Fruit fly (Drosophila melanogaster): Measurements from ENCODE around the gene drl.

The drl gene

DNA sequence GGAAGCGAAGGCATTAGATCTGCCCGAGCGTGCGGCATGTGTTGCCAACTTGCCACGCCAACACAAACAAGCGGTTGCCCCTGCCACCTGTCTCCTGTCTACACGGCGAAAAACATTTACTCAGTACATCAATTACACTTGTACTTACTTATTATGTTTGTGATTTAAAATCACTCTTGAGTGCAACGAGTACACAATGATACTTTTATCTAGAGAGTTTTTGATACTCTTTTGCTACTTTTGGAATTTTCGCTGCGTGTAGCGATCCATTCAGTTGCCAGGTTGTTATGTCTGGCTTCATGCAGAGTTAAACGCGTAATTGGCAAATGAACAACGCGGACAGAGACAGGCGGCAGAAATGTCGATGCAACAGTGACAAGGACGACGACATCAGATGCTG lies 3.6 kb downstream of the drl start:
- no peak for TF ChIP-seq noc (tag; optimal IDR thresholded peaks at IDR 0.05)

DNA sequence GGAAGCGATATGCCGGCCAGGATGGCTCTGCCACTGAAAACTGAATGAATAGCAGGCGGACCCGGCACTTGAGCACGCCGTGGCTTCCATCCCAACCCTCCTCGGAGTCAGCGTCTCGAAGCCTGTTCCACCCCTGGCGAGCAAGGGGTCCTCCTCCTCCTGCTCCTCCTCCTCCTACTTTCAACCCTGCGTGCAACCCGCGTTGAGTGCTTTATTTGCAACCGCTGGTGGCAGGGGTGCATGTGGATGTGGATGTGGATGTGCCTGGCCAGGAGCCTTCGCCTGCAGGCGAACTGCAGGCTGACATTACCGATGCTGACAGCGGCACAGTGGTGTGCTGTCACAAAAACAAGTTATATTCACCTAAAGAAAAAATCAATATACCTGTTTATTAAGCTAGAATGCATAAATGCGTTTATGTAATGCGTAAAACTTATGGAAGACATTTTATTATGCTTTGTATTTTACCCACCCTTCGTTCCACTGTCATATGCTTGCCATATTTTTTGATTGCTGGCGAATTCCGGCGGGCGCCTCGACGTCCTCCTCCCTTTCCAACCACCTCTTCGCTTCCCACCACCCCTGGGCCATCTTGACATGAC lies 6.4 kb downstream of the drl start:
- TF ChIP-seq noc (tag; optimal IDR thresholded peaks at IDR 0.05): no peak

DNA sequence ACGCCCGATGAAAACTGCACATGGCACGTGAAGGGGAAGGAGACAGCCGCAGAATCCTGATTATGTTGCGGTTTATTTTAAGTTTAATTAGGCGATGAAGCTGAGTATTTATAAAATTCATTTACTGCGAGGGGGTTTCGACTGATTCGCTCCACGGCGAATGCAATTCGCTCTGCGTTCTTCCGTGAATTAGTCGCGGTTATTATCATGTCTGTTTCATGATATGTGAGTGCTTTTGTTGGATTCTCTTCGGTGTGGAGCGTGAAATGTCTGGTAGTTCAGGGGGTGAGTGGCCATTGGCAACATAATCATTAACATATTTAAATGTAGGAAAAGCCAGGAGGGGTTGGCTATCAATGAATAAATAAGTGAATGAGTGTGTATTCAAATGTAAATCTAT lies 8.3 kb downstream of the drl start:
- no peak for TF ChIP-seq noc (tag; optimal IDR thresholded peaks at IDR 0.05)

DNA sequence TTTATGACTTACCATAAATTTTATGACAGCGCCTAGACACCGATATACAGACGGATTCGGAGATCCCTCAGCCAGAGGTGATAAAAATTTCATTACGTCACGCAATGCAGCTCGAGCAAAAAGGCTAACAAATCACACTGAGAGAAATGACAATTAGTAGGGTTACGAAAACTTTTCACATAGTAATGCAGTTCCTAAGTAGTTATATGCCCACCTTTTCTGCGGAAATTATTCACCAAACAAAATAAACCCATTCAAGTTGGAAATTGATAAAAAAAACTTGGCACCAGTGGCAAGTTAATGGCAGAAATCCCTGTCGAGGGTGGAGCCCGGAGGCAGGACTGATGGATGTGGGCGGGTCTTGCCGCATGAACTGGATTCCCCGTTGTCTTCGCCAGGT lies 10.1 kb downstream of the drl start:
- no peak for TF ChIP-seq noc (tag; optimal IDR thresholded peaks at IDR 0.05)

DNA sequence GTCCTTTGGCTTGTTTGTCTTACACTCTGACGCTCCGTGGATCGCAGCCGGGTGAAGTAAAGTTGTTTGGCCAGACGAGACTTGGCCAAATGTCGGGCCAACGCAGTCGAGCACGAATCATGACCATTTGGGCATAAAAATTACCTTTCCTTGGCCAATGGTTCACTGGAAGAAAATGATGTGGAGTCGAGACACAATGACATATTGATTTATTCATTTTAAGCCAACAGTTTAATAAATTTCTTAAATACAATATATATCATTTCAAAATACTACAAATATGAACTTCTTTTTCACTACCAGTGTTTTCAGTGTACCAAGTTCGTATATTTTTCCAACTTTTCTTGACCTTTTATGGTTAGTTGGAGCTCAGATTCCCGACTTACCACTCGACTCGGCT lies 11.7 kb downstream of the drl start:
- no peak for TF ChIP-seq noc (tag; optimal IDR thresholded peaks at IDR 0.05)

DNA sequence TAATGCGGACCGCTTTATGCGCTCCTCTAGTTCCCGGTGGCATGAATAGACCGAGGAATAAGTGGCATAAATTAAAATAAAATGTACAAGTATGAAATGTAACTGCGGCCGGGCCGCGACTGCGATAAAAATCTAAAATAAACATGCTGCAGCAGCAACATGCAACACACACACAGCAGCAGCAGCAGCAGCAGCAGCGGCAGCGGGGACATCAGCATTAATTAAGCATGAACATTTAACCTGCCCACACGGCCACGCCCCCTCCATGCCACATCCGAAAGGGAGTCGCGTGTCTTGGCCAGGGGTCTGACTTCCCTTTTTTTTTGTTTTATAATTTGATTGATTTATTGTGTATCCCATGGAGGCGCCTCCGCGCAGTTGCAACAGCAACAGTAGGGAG lies 14.4 kb downstream of the drl start:
- TF ChIP-seq noc (tag; optimal IDR thresholded peaks at IDR 0.05): no peak

DNA sequence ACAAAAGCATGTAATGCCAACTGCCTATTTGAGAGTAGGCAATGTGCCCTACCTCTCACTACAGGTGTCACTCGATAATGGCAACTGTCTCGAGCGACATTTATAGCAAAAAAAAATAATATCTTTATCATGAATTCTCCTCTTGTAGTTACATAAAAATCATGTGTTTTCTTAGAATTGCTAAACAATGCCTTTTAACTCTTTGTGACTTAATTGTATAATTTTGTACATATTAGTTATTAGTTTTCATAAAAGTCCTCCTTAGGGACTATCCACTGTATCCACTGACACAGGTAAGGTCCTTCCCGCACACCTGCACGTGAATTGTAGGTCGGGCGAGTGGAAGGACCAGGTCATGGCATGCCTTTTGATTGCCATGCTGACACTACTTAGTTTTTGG lies 18.7 kb downstream of the drl start:
- TF ChIP-seq noc (tag; optimal IDR thresholded peaks at IDR 0.05): no peak

DNA sequence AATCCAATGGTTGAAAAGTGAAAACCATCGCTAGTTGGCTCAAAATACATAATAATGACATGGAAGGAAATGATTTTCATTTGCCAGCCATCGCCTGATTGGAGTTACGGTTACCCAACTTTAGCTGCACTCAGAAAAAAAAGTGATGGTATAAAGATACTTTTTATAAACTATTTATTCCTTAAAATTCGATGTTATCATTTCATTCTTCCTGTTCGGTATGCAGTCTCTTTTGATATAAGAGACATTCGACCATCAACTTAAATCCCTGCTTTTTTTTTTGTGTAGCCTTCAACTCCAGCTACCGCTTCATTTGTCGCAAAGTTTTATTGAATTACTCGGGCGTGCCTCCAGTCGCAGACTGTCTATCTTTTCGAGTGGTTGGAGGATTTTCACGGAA lies 22.3 kb downstream of the drl start:
- TF ChIP-seq noc (tag; optimal IDR thresholded peaks at IDR 0.05): no peak

DNA sequence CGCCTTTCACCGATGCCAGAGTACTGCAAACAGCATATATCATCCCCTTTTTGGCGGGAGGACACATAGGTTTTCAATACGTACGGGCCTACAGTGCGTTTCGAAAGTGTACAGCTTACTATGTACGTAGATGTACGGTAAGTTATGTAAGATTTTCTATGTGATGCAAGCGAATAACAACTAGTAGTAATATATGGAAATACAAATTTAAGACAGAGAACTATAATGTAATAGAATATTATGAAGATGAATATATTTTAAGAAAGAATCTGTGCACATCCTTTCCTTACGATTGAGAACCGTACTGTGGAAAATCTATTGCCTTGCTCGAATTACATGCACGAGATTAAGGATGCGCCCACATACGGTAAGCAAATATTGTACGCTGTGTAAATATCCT lies 27.8 kb downstream of the drl start:
- no peak for TF ChIP-seq noc (tag; optimal IDR thresholded peaks at IDR 0.05)

DNA sequence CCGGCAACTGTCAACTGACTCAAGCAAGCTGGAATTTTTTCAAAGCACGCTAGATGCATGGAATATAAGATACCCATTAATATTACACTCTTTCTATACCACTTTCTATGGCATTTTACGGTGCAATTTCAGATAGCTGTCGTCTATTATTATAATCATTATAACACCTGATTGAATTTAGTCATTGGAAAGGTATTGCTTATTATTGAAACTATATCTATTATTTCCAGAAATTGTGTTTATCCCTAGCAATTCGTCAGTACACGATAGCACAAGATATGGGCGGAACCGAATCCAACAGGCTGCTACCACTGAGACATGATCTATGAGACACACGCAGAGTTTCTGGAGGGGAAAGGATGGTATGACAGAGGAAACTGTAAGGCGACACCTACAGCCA lies 29.3 kb downstream of the drl start:
- no peak for TF ChIP-seq noc (tag; optimal IDR thresholded peaks at IDR 0.05)

DNA sequence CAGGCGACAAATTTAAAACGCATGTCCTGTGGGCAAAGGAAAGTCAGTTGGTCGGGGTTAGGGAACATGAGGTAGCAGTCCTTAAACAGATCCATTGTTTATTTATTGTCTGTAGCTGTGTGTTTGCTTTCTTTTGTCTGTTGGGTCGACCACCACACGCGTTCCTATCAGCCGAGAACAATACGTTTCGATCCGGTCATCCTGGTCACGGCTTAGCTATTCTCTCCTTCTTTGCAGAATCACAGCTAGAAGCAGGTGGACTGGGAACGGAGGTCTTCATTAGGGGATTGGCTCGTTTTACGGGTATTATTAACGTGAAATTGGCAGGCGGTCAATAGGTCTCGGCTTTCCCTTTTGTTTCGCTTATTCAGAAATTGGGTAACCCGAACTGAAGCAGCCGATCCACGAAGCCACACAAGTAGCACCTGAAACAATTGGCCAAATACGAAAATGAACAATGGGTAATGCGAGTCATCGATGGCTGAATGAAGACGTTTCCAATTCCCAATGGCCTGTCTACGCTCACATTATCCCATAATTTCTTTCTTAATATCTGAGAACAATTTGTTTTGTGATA lies 30.0 kb downstream of the drl start:
- no peak for TF ChIP-seq noc (tag; optimal IDR thresholded peaks at IDR 0.05)

DNA sequence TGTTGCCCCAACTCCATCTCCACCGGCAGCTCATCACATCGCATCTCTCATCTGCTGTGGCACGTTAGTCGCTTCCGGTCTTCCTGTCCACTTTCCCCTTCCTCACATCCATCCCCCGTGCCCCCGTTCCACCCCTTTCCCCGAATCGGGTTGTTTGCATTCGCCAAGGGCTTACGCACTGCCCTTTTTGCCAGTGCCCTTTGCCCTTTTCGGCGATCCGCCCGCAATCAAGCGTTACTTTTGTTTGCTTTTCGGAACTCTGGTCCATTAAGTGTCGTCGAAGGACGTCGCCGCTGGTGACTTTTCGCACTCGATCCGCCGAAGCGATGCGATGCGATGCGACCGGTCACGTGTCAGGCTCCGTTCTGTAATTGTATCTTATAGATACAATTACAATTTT lies 32.2 kb downstream of the drl start:
- no peak for TF ChIP-seq noc (tag; optimal IDR thresholded peaks at IDR 0.05)

DNA sequence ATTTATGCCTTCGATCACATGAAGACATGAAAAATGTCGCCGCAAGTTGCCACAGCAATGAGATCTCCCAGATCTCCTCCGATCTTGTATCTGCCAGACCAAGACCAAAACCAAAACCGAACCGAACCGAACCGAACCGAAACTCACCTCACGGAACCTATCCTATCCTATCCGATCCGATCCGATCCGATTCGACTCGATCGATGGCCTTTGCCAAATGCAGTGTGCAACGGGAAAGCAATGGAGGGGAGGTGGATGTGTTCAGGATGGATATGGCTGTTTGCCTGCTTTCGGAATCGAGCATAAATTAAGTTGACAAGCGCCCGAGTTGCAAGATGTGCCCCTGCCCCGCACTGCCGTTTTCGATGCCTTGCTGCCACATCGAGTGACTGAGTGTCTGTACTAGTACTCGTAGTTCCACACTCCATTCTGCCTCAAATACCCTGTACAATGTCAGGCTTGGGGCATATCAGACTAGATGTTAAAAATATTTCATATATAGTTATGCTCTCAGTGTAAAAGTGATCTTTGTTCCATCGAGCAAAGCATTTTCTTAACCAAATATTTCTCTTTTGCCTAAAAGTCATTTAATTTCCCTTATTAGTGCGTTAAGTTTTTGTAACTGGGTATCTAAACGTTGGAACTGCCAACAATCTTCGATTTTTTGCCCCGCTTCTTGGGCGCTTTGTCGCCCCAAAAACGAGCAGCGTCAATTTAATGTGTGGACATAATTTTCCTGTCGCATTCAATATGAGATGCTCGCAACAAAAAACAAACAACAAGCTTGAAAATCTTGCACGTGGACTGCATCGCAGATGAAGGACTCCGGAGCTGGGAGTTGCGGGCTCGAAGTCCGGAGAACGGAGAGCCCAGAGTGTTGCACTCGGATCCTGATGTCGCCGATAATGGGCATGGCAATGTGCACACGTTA lies 36.1 kb downstream of the drl start:
- TF ChIP-seq noc (tag; optimal IDR thresholded peaks at IDR 0.05): no peak

DNA sequence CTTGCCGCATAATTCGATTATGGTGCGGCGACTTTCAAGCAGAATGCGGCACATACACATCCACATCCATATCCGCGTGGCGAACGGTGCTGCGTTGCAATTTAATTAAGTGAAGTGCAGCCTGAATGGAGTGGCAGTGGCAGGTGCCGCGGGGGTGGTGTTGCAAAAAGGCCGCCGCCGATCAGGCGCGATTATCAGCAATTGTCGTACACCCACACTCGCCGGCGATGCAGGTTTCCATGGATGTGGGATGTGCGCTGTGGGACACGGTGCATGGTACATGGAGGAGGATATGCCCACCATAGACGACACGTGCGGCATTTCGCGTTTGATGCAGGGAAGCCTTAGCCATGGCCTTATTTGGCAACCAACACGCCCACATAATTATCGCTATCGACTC lies 37.5 kb downstream of the drl start:
- no peak for TF ChIP-seq noc (tag; optimal IDR thresholded peaks at IDR 0.05)

DNA sequence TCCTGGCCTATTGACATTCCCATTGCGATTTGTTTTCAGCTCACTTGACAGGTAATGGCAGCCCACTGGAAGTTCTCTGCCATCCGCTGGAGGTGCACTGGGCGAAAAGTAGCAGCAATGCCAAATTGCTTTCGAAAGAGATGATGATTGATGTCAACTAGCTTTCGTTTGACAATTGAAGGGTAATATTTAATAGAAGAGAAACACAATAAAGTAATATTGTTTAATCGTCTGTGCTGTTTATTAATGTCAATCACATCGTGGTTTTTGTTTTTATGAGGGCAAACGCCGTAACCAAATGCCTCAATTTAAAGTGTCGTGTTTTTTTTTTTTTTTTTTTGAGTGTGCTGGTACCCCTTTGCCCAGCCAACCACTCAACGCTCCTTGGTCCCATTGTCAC lies 38.9 kb downstream of the drl start:
- no peak for TF ChIP-seq noc (tag; optimal IDR thresholded peaks at IDR 0.05)

DNA sequence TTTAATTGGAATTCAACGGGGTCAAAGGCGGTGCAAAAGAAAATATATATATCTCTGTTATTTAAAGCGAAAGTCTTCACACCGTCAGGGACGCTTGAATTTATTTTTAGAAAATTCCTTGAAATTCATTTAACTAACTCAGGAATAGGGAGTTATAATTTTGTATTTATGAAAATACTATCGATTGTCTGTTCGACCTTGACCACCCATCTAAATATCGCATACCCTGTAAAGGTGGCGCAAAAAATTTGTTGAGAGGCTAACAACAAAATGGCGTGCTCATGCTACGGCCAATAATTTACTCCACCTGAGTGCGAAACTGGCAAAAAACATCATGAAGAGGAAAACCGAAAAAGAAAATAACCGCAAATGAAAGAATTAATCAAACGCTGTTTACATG lies 40.4 kb downstream of the drl start:
- no peak for TF ChIP-seq noc (tag; optimal IDR thresholded peaks at IDR 0.05)

DNA sequence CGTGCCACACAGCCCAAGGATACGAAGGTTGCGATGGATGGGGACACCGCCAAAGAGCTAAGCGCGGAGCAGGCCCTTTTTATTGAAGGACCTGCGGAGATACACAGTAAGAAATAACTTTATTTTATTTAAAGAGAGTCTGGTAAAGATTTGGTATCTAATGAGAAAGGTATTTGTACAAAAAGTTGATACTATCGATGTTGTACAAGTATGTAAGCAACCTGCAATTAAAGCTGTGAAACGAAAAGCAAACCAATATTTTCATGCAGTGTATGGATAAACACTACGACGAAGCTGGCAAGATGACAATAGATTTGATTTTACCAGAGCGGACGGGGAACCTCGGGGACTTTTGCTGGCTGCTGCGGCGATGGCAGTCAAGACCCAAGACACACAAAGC lies 43.2 kb downstream of the drl start:
- TF ChIP-seq noc (tag; optimal IDR thresholded peaks at IDR 0.05): no peak

Data from whole organism, larva.